Fruit fly (Drosophila melanogaster): ENCODE data around the gene Tektin-C.

Gene Tektin-C

dm6 chr3L:5813016-5813415, 16.7 kb upstream of the Tektin-C start, which contains the start of gene mad2 (continued):
- TF ChIP-seq Xbp1 (GFP tag; optimal IDR thresholded peaks at IDR 0.05) (no peak), kni (GFP tag; optimal IDR thresholded peaks at IDR 0.05) (no peak), CG33213 (GFP tag; optimal IDR thresholded peaks at IDR 0.05) (peak; percentile 66), ato (GFP tag; IDR thresholded peaks at IDR 0.05; ENCODE audit: partially characterized antibody) (0 out of 2 replicates have a peak, but pooled peaks have one; percentile 11), CG17186 (GFP tag; optimal IDR thresholded peaks at IDR 0.05) (peak; percentile 60), H2.0 (GFP tag; IDR thresholded peaks at IDR 0.05) (no peak), CG13424 (tag; optimal IDR thresholded peaks at IDR 0.05) (peak; percentile 35), CG18262 (tag; optimal IDR thresholded peaks at IDR 0.05) (no peak), CG12391 (tag; optimal IDR thresholded peaks at IDR 0.05) (peak; percentile 49), CG1603 (tag; optimal IDR thresholded peaks at IDR 0.05) (peak; percentile 93), aop (GFP tag; IDR thresholded peaks at IDR 0.05) (no peak), CG2712 (tag; optimal IDR thresholded peaks at IDR 0.05) (peak; percentile 31), lilli (GFP tag; optimal IDR thresholded peaks at IDR 0.05) (peak; percentile 11), Hmx (GFP tag; optimal IDR thresholded peaks at IDR 0.05) (no peak), eve (GFP tag; optimal IDR thresholded peaks at IDR 0.05) (no peak), mam (GFP tag; optimal IDR thresholded peaks at IDR 0.05) (peak; percentile 19), ERR (GFP tag; optimal IDR thresholded peaks at IDR 0.05) (peak; percentile 64), Bgb (GFP tag; IDR thresholded peaks at IDR 0.05; ENCODE audit: partially characterized antibody) (peak; percentile 71), CG11560 (tag; IDR thresholded peaks at IDR 0.05) (peak; percentile 85; the same call in 2 of the 3 replicates), HLH4C (GFP tag; IDR thresholded peaks at IDR 0.05; ENCODE audit: partially characterized antibody) (peak; percentile 65), CG13894 (tag; optimal IDR thresholded peaks at IDR 0.05) (peak; percentile 40), insv (GFP tag; optimal IDR thresholded peaks at IDR 0.05) (peak in 1 of 2 experiments; percentile 44), CG30020 (tag; optimal IDR thresholded peaks at IDR 0.05) (peak; percentile 15), maf-S (GFP tag; optimal IDR thresholded peaks at IDR 0.05) (peak; percentile 5), Sry-β (GFP tag; optimal IDR thresholded peaks at IDR 0.05) (no peak), amos (GFP tag; IDR thresholded peaks at IDR 0.05; ENCODE audit: partially characterized antibody) (peak; percentile 75), CG8290 (GFP tag; optimal IDR thresholded peaks at IDR 0.05) (no peak), CG8290 (tag; optimal IDR thresholded peaks at IDR 0.05) (peak in 1 of 2 experiments; percentile 92), CG10209 (GFP tag; optimal IDR thresholded peaks at IDR 0.05) (no peak), vfl (GFP tag; optimal IDR thresholded peaks at IDR 0.05) (no peak), CG12659 (GFP tag; optimal IDR thresholded peaks at IDR 0.05) (peak; percentile 55), CG10462 (GFP tag; optimal IDR thresholded peaks at IDR 0.05) (peak; percentile 17), Scr (GFP tag; IDR thresholded peaks at IDR 0.05; ENCODE audit: partially characterized antibody) (peak; percentile 62), Dp (GFP tag; optimal IDR thresholded peaks at IDR 0.05) (peak; percentile 100), dpn (GFP tag; optimal IDR thresholded peaks at IDR 0.05) (peak; percentile 10 to 22), CG13287 (GFP tag; IDR thresholded peaks at IDR 0.05; ENCODE audit: partially characterized antibody) (peak; percentile 81), CrebB (tag; optimal IDR thresholded peaks at IDR 0.05) (peak; percentile 33), sob (GFP tag; IDR thresholded peaks at IDR 0.05) (0 out of 2 replicates have a peak, but pooled peaks have one; percentile 38), sug (tag; optimal IDR thresholded peaks at IDR 0.05) (peak; percentile 25), her (GFP tag; optimal IDR thresholded peaks at IDR 0.05) (no peak), sc (optimal IDR thresholded peaks at IDR 0.05) (no peak), sc (GFP tag; optimal IDR thresholded peaks at IDR 0.05) (no peak), CoRest (tag; optimal IDR thresholded peaks at IDR 0.05) (peak; percentile 69), BEAF-32 (GFP tag; optimal IDR thresholded peaks at IDR 0.05) (peak; percentile 74), CG12299 (tag; optimal IDR thresholded peaks at IDR 0.05) (peak; percentile 15), Dbx (GFP tag; IDR thresholded peaks at IDR 0.05) (peak; percentile 45; the same call in 1 of the 3 replicates), zfh2 (GFP tag; optimal IDR thresholded peaks at IDR 0.05) (peak; percentile 8), E2f2 (GFP tag; IDR thresholded peaks at IDR 0.05) (peak; percentile 100), MESR4 (GFP tag; optimal IDR thresholded peaks at IDR 0.05) (peak; percentile 39), chif (GFP tag; optimal IDR thresholded peaks at IDR 0.05) (peak; percentile 9 to 28)

Data from whole organism, embryonic.